Fruit fly (Drosophila melanogaster) whole organism, pupa: Measurements from ENCODE around the gene Cp7Fc.

Experiments used
- CG13204 ChIP-seq: fragments of 200-800 bp; sonication (Bioruptor generic); optimal IDR thresholded peaks from 2 replicates; lab custom pipeline; 2018; ENCODE audit warnings: missing biosample characterization, mild to moderate bottlenecking, missing genetic modification characterization, moderate library complexity
- EcR ChIP-seq: fragments of 200-800 bp; sonication (Bioruptor generic); optimal IDR thresholded peaks from 3 replicates; lab custom pipeline; 2019; ENCODE audit warnings: missing biosample characterization, missing genetic modification characterization, mild to moderate bottlenecking, moderate library complexity, missing genetic modification reagents
- Ets98B ChIP-seq: fragments of 200-800 bp; sonication (Bioruptor generic); IDR thresholded peaks from 2 replicates; pipeline ENCODE4 v1.3.6; 2022; ENCODE audit warnings: missing biosample characterization, missing genetic modification characterization
- Snoo ChIP-seq: fragments of 200-800 bp; sonication (Bioruptor generic); optimal IDR thresholded peaks from 3 replicates; lab custom pipeline; 2017; ENCODE audit warnings: missing biosample characterization, mild to moderate bottlenecking, missing genetic modification characterization, inconsistent platforms

dm6 chrX:8483671-8484070 is 6.8 kb downstream of the Cp7Fc start, which contains the start of gene CG33223:
- no peak for TF ChIP-seq Ets98B (GFP tag; lab: Robert Waterston, UW)
- TF ChIP-seq CG13204 (GFP tag; lab: Kevin White, UChicago) = no peak
- no peak for TF ChIP-seq EcR (GFP tag; lab: Kevin White, UChicago)
- no peak for TF ChIP-seq Snoo (tag; lab: Kevin White, UChicago)
